Worm (Caenorhabditis elegans) whole organism, L4 larva: Measurements from ENCODE around the gene dgn-3.

Experiments
- ceh-20 ChIP-seq: fragments of 200-800 bp; sonication (Bioruptor generic); IDR thresholded peaks from 2 replicates; pipeline ENCODE4 v1.3.6; 2022; ENCODE audit warnings: missing genetic modification reagents, missing genetic modification characterization, missing compliant biosample characterization
- nhr-10 ChIP-seq: fragments of 150-350 bp; optimal IDR thresholded peaks from 2 replicates; lab custom pipeline; 2014; ENCODE audit warnings: missing biosample characterization, missing genetic modification characterization

DNA sequence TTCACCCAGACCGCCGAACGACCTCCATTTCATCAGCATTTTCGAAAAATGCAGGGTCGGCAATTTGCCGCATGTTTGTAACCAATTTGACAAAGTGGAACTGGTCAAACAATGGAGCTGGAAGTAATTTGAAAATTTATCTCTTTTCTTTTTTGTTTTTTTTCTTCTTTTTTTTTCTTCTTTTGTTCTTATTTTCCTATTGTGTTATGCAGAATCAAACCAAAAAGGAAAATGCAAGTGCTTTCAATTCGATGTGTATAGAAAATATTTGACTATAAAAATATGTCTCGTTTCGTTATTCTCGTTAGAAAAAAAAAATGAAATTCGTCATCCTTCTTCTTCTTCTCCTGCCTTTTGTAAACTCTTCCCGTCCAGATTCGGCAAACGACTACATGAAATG, 7.9 kb downstream of the dgn-3 start, which contains the start of gene F07G6.10:
- TF ChIP-seq nhr-10 (tag; lab: Kevin White, UChicago) (no peak), ceh-20 (no peak)
